Worm (Caenorhabditis elegans): ENCODE results near the gene F54D5.23.

- TF ChIP-seq rnt-1 (tag; optimal IDR thresholded peaks at IDR 0.05) (no peak), nfya-1 (tag; optimal IDR thresholded peaks at IDR 0.05) (peak; percentile 3), nhr-11 (tag; optimal IDR thresholded peaks at IDR 0.05) (no peak), dmd-4 (tag; optimal IDR thresholded peaks at IDR 0.05; ENCODE audit: borderline replicate concordance) (no peak), ama-1 (optimal IDR thresholded peaks at IDR 0.05) (no peak), ceh-9 (tag; optimal IDR thresholded peaks at IDR 0.05) (no peak), F13H6.1 (tag; optimal IDR thresholded peaks at IDR 0.05) (no peak), hlh-15 (tag; optimal IDR thresholded peaks at IDR 0.05) (no peak), hlh-6 (tag; optimal IDR thresholded peaks at IDR 0.05) (no peak), elt-2 (tag; optimal IDR thresholded peaks at IDR 0.05) (no peak)
These were observed 26.7 kb downstream of the F54D5.23 start, which contains the start of gene gtf-2E2 for ce11 chrII:11542385-11542784.

All from whole organism, late embryonic.